Worm (Caenorhabditis elegans) whole organism, L4 larva: ENCODE results near the gene nhr-272.

Experiments used
- F26F4.8 ChIP-seq: fragments of 200-800 bp; sonication (Bioruptor generic); conservative IDR thresholded peaks from 2 replicates; pipeline ENCODE4 v1.3.6; 2022; ENCODE audit warnings: missing genetic modification characterization, missing compliant biosample characterization
- T20F7.1 ChIP-seq: fragments of 200-800 bp; sonication (Bioruptor generic); optimal IDR thresholded peaks from 2 replicates; lab custom pipeline; 2018; ENCODE audit warnings: mild to moderate bottlenecking, missing genetic modification characterization, missing compliant biosample characterization
- Y105C5A.15 ChIP-seq: fragments of 200-800 bp; sonication (Bioruptor generic); IDR thresholded peaks from 2 replicates; pipeline ENCODE4 v1.3.6; 2022; ENCODE audit warnings: missing genetic modification characterization, missing compliant biosample characterization
- Y75B8A.6 ChIP-seq: fragments of 200-800 bp; sonication (Bioruptor generic); IDR thresholded peaks from 2 replicates; pipeline ENCODE4 v1.3.6; 2022; ENCODE audit warnings: missing genetic modification reagents, missing genetic modification characterization, missing compliant biosample characterization
- aha-1 ChIP-seq: fragments of 150-350 bp; peaks from one replicate; lab custom pipeline; 2014; ENCODE audit warnings: missing biosample characterization, missing genetic modification characterization
- ama-1 ChIP-seq: fragments of 150-350 bp; optimal IDR thresholded peaks from 2 replicates; lab custom pipeline; 2014; ENCODE audit warnings: inconsistent platforms, mixed read lengths
- arid-1 ChIP-seq: fragments of 200-800 bp; sonication (Bioruptor generic); conservative IDR thresholded peaks from 2 replicates; pipeline ENCODE4 v1.3.6; 2022; ENCODE audit warnings: missing genetic modification reagents, missing genetic modification characterization, missing compliant biosample characterization
- attf-4 ChIP-seq: sonication (generic microtip); optimal IDR thresholded peaks from 3 replicates; lab custom pipeline; 2017; ENCODE audit warnings: missing biosample characterization, missing genetic modification characterization
- ceh-20 ChIP-seq: fragments of 200-800 bp; sonication (Bioruptor generic); IDR thresholded peaks from 2 replicates; pipeline ENCODE4 v1.3.6; 2022; ENCODE audit warnings: missing genetic modification reagents, missing genetic modification characterization, missing compliant biosample characterization
- ceh-62 ChIP-seq: sonication (generic microtip); optimal IDR thresholded peaks from 2 replicates; lab custom pipeline; 2017; ENCODE audit warnings: missing biosample characterization, missing genetic modification characterization
- cey-2 ChIP-seq: sonication (generic microtip); optimal IDR thresholded peaks from 3 replicates; lab custom pipeline; 2017; ENCODE audit warnings: missing genetic modification characterization, mild to moderate bottlenecking, missing compliant biosample characterization, antibody characterized with exemption, borderline replicate concordance; ENCODE audit not compliant: insufficient read depth
- daf-12 ChIP-seq: fragments of 150-350 bp; optimal IDR thresholded peaks from 2 replicates; lab custom pipeline; 2014; ENCODE audit warnings: missing biosample characterization, missing genetic modification reagents, missing genetic modification characterization
- daf-16 ChIP-seq, 3 experiments: sonication (generic microtip); optimal IDR thresholded peaks; 2 replicates each; lab custom pipeline; 2016 to 2017; ENCODE audit warnings: missing genetic modification characterization in 3 of 3, missing genetic modification reagents in 3 of 3, mild to moderate bottlenecking in 2 of 3, missing compliant biosample characterization in 2 of 3, missing biosample characterization in 1 of 3, moderate library complexity in 1 of 3
- dpl-1 ChIP-seq: fragments of 150-350 bp; optimal IDR thresholded peaks from 2 replicates; lab custom pipeline; 2014; ENCODE audit warnings: missing biosample characterization, missing genetic modification reagents, missing genetic modification characterization
- dve-1 ChIP-seq: sonication (generic microtip); optimal IDR thresholded peaks from 2 replicates; lab custom pipeline; 2017; ENCODE audit warnings: antibody characterized with exemption, mild to moderate bottlenecking, missing genetic modification characterization, missing compliant biosample characterization; ENCODE audit not compliant: insufficient read depth
- fkh-10 ChIP-seq: fragments of 150-350 bp; optimal IDR thresholded peaks from 2 replicates; lab custom pipeline; 2014; ENCODE audit warnings: missing biosample characterization, missing genetic modification reagents, missing genetic modification characterization
- hif-1 ChIP-seq, 2 experiments: sonication (generic microtip); optimal IDR thresholded peaks; 2 replicates each; lab custom pipeline; 2016 to 2017; ENCODE audit warnings: missing compliant biosample characterization in 2 of 2, missing genetic modification characterization in 2 of 2, missing genetic modification reagents in 2 of 2, missing genotype in 2 of 2, mild to moderate bottlenecking in 1 of 2
- hlh-11 ChIP-seq: fragments of 200-800 bp; sonication (Bioruptor generic); optimal IDR thresholded peaks from 2 replicates; lab custom pipeline; 2018; ENCODE audit warnings: mild to moderate bottlenecking, missing genetic modification characterization, missing compliant biosample characterization
- hlh-30 ChIP-seq: sonication (generic microtip); optimal IDR thresholded peaks from 2 replicates; lab custom pipeline; 2017; ENCODE audit warnings: antibody characterized with exemption, mild to moderate bottlenecking, missing genetic modification characterization, missing compliant biosample characterization; ENCODE audit not compliant: insufficient read depth
- lin-1 ChIP-seq: fragments of 200-800 bp; sonication (Bioruptor generic); IDR thresholded peaks from 2 replicates; pipeline ENCODE4 v1.3.6; 2022; ENCODE audit warnings: missing genetic modification reagents, missing genetic modification characterization, missing compliant biosample characterization
- lin-13 ChIP-seq: fragments of 150-350 bp; optimal IDR thresholded peaks from 2 replicates; lab custom pipeline; 2014; ENCODE audit warnings: missing biosample characterization, missing genetic modification reagents, missing genetic modification characterization
- lsy-2 ChIP-seq, 2 experiments: fragments of 150-350 bp in 1 of 2; sonication (generic microtip) in 1 of 2; optimal IDR thresholded peaks; 2 replicates each; lab custom pipeline; 2014 to 2017; ENCODE audit warnings: missing biosample characterization in 2 of 2, missing genetic modification characterization in 2 of 2
- mdl-1 ChIP-seq, 2 experiments: fragments of 150-350 bp in 1 of 2; sonication (generic microtip) in 1 of 2; optimal IDR thresholded peaks; 2 replicates each; lab custom pipeline; 2014 to 2017; ENCODE audit warnings: missing biosample characterization in 2 of 2, missing genetic modification characterization in 2 of 2
- mdt-29 ChIP-seq: fragments of 200-800 bp; sonication (Bioruptor generic); IDR thresholded peaks from 2 replicates; pipeline ENCODE4 v1.3.6; 2022; ENCODE audit warnings: missing genetic modification reagents, missing genetic modification characterization, missing compliant biosample characterization
- mep-1 ChIP-seq: fragments of 150-350 bp; sonication (generic microtip); optimal IDR thresholded peaks from 3 replicates; lab custom pipeline; 2014; ENCODE audit warnings: missing biosample characterization, missing genetic modification characterization
- mes-2 ChIP-seq: sonication (generic microtip); optimal IDR thresholded peaks from 2 replicates; lab custom pipeline; 2016; ENCODE audit warnings: missing genotype, mild to moderate bottlenecking, missing genetic modification characterization, missing compliant biosample characterization; ENCODE audit not compliant: poor library complexity, severe bottlenecking
- nhr-41 ChIP-seq: fragments of 200-800 bp; sonication (Bioruptor generic); IDR thresholded peaks from 2 replicates; pipeline ENCODE4 v1.3.6; 2022; ENCODE audit warnings: missing genetic modification reagents, missing genetic modification characterization, missing compliant biosample characterization
- nhr-77 ChIP-seq: fragments of 150-350 bp; optimal IDR thresholded peaks from 2 replicates; lab custom pipeline; 2014; ENCODE audit warnings: missing biosample characterization, missing genetic modification characterization
- pha-4 ChIP-seq, 2 experiments: fragments of 150-350 bp in 1 of 2; fragments of 200-800 bp in 1 of 2; sonication (Bioruptor generic) in 1 of 2; IDR thresholded peaks in 1 of 2; optimal IDR thresholded peaks in 1 of 2; 2 replicates each; pipeline versions ENCODE4 v1.3.6 to Lab custom; 2014 to 2022; ENCODE audit warnings: missing genetic modification characterization in 2 of 2, missing genetic modification reagents in 2 of 2, missing biosample characterization in 1 of 2, missing compliant biosample characterization in 1 of 2
- php-3 ChIP-seq: fragments of 200-800 bp; sonication (Bioruptor generic); IDR thresholded peaks from 2 replicates; pipeline ENCODE4 v1.3.6; 2022; ENCODE audit warnings: missing genetic modification reagents, missing genetic modification characterization, missing compliant biosample characterization
- saeg-2 ChIP-seq: fragments of 200-800 bp; sonication (Bioruptor generic); IDR thresholded peaks from 2 replicates; pipeline ENCODE4 v1.3.6; 2022; ENCODE audit warnings: missing genetic modification reagents, missing genetic modification characterization, missing compliant biosample characterization
- unc-39 ChIP-seq: sonication (generic microtip); optimal IDR thresholded peaks from 2 replicates; lab custom pipeline; 2017; ENCODE audit warnings: missing biosample characterization, missing genetic modification characterization
- unc-62 ChIP-seq, 3 experiments: fragments of 150-350 bp in 1 of 3; sonication (generic microtip); optimal IDR thresholded peaks in 2 of 3; peaks in 1 of 3; 1 replicate in 1 of 3; 2 replicates in 2 of 3; lab custom pipeline; 2014 to 2017; ENCODE audit warnings: missing biosample characterization in 3 of 3, missing genetic modification characterization in 3 of 3, missing genetic modification reagents in 3 of 3, missing genotype in 1 of 3
- zip-11 ChIP-seq: fragments of 200-800 bp; sonication (Bioruptor generic); IDR thresholded peaks from 2 replicates; pipeline ENCODE4 v1.3.6; 2022; ENCODE audit warnings: missing genetic modification characterization, missing compliant biosample characterization
- zip-2 ChIP-seq: fragments of 150-350 bp; optimal IDR thresholded peaks from 2 replicates; lab custom pipeline; 2014; ENCODE audit warnings: missing biosample characterization, missing genetic modification characterization
- ztf-7 ChIP-seq: fragments of 150-350 bp; optimal IDR thresholded peaks from 2 replicates; lab custom pipeline; 2014; ENCODE audit warnings: missing biosample characterization, missing genetic modification characterization

nhr-272 gene

ce11 chrX:12689869-12690268 is 14.8 kb downstream of the nhr-272 start (continued):
- TF ChIP-seq pha-4 (GFP tag; IDR thresholded peaks at IDR 0.05; lab: Robert Waterston, UW), result no peak
- TF ChIP-seq pha-4 (tag; optimal IDR thresholded peaks at IDR 0.05; lab: Kevin White, UChicago), result no peak
- no peak for TF ChIP-seq lin-1 (GFP tag; lab: Robert Waterston, UW)
- no peak for TF ChIP-seq T20F7.1 (GFP tag; lab: Kevin White, UChicago)
- TF ChIP-seq daf-16 (GFP tag; optimal IDR thresholded peaks at IDR 0.05; lab: Kevin White, UChicago), result no peak
- no peak for TF ChIP-seq daf-16 (tag; optimal IDR thresholded peaks at IDR 0.05; lab: Kevin White, UChicago)
- peak in 1 of 2 experiments; percentile 84 for TF ChIP-seq unc-62 (GFP tag; optimal IDR thresholded peaks at IDR 0.05 in 1 of 2; lab: Kevin White, UChicago)
- TF ChIP-seq unc-62 (tag; optimal IDR thresholded peaks at IDR 0.05; lab: Kevin White, UChicago), result no peak
- no peak for TF ChIP-seq attf-4 (tag; lab: Kevin White, UChicago)
- no peak for TF ChIP-seq nhr-41 (GFP tag; lab: Robert Waterston, UW)
- TF ChIP-seq fkh-10 (GFP tag; lab: Kevin White, UChicago), result peak; percentile 93
- TF ChIP-seq ztf-7 (tag; lab: Kevin White, UChicago), result no peak
- no peak for TF ChIP-seq ama-1 (lab: Kevin White, UChicago)

ce11 chrX:12688632-12689031 is 16.0 kb downstream of the nhr-272 start:
- TF ChIP-seq Y105C5A.15 (GFP tag; lab: Robert Waterston, UW), result no peak
- peak; percentile 88 for TF ChIP-seq aha-1
- no peak for TF ChIP-seq php-3
- TF ChIP-seq daf-12 (tag; lab: Kevin White, UChicago), result no peak
- no peak for TF ChIP-seq ceh-62 (tag; lab: Kevin White, UChicago)
- TF ChIP-seq dpl-1, result no peak
- no peak for TF ChIP-seq zip-2
- TF ChIP-seq mes-2 (tag; lab: Kevin White, UChicago), result no peak
- TF ChIP-seq, all 104 proteins: peak for 1

- TF ChIP-seq Y105C5A.15 (GFP tag; lab: Robert Waterston, UW), result no peak
- TF ChIP-seq saeg-2 (GFP tag; lab: Robert Waterston, UW), result 0 out of 2 replicates have a peak, but pooled peaks have one; percentile 6
- peak; percentile 91 for TF ChIP-seq aha-1
- no peak for TF ChIP-seq unc-39 (tag; lab: Kevin White, UChicago)
- TF ChIP-seq F26F4.8 (GFP tag; lab: Robert Waterston, UW), result no peak
- TF ChIP-seq, all 104 proteins: peak for 2
These were observed 17.1 kb downstream of the nhr-272 start for ce11 chrX:12687482-12687881.

- TF ChIP-seq unc-39 (tag; lab: Kevin White, UChicago), result no peak
- TF ChIP-seq mdt-29 (GFP tag; lab: Robert Waterston, UW), result no peak
- TF ChIP-seq unc-62 (GFP tag; optimal IDR thresholded peaks at IDR 0.05 in 1 of 2; lab: Kevin White, UChicago), result peak in 1 of 2 experiments; percentile 83
- no peak for TF ChIP-seq unc-62 (tag; optimal IDR thresholded peaks at IDR 0.05; lab: Kevin White, UChicago)
- TF ChIP-seq, all 104 proteins: peak for 1
These were observed 25.0 kb downstream of the nhr-272 start for ce11 chrX:12679603-12680002.

- no peak for TF ChIP-seq zip-11 (GFP tag; lab: Robert Waterston, UW)
- TF ChIP-seq Y75B8A.6 (GFP tag; lab: Robert Waterston, UW), result no peak
These were observed 26.1 kb downstream of the nhr-272 start, which contains the start of gene adt-1 for ce11 chrX:12678532-12678931. TSS of gene adt-1 (plus strand) at chrX:12678832.

ce11 chrX:12677113-12677512 is 27.5 kb downstream of the nhr-272 start:
- no peak for TF ChIP-seq arid-1 (GFP tag; lab: Robert Waterston, UW)
- peak; percentile 30 for TF ChIP-seq hlh-11 (tag; lab: Kevin White, UChicago)
- TF ChIP-seq, all 104 proteins: peak for 1

- peak; percentile 66 for TF ChIP-seq dve-1 (tag; lab: Kevin White, UChicago)
- TF ChIP-seq ceh-20 (GFP tag; lab: Robert Waterston, UW), result peak; percentile 57; the same call in 1 of the 2 replicates
- no peak for TF ChIP-seq lin-13 (GFP tag; lab: Kevin White, UChicago)
- no peak for TF ChIP-seq nhr-41 (GFP tag; lab: Robert Waterston, UW)
- 0 out of 2 replicates have a peak, but pooled peaks have one; percentile 44 for TF ChIP-seq php-3
- peak in 1 of 2 experiments; percentile 54 for TF ChIP-seq lsy-2 (tag; optimal IDR thresholded peaks at IDR 0.05; lab: Kevin White, UChicago)
- TF ChIP-seq cey-2 (tag; lab: Kevin White, UChicago), result no peak
- TF ChIP-seq mdl-1 (tag; optimal IDR thresholded peaks at IDR 0.05; lab: Kevin White, UChicago), result no peak
- TF ChIP-seq hif-1 (tag; optimal IDR thresholded peaks at IDR 0.05; lab: Kevin White, UChicago), result peak in 1 of 2 experiments; percentile 19
- TF ChIP-seq mep-1, result peak; percentile 33
- peak; percentile 40 for TF ChIP-seq hlh-30 (tag; lab: Kevin White, UChicago)
- TF ChIP-seq nhr-77 (tag; lab: Kevin White, UChicago), result no peak
These were observed 32.9 kb downstream of the nhr-272 start for ce11 chrX:12671638-12672290.
